Worm (Caenorhabditis elegans) whole organism, L4/young adult: Measurements from ENCODE around the gene C18B2.3.

Experiments used
- W03F9.2 ChIP-seq: fragments of 150-350 bp; optimal IDR thresholded peaks from 2 replicates; lab custom pipeline; 2014; ENCODE audit warnings: missing biosample characterization, missing genetic modification characterization
- dao-5 ChIP-seq: sonication (generic microtip); optimal IDR thresholded peaks from 2 replicates; lab custom pipeline; 2016; ENCODE audit warnings: missing genotype, missing genetic modification characterization, moderate library complexity, missing compliant biosample characterization
- him-1 ChIP-seq: sonication (generic microtip); optimal IDR thresholded peaks from 2 replicates; lab custom pipeline; 2016; ENCODE audit warnings: missing genotype, missing genetic modification reagents, missing genetic modification characterization, missing compliant biosample characterization

C18B2.3 gene

DNA sequence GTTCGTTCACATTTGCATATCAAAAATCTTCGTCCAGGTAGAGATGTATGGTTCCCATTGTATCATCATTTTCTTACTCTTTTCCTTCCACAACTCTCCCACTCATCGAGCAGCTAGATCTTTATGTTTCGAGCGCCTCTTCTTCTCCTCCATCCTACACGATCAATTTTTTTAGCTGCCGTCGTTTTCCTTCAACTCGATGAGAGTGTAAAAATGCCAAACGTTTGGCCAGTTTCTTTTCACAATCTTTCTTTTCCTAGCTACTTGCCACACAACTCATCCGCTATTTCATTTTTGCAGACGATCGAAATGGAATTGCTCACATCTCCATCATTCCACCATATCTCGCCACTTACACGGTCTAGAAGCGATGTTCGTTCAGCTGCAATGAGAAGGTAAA lies at the start of gene C18B2.3:
C18B2.3 (plus strand) TSS at position 301 of the 400 bp plus-strand sequence.
- TF ChIP-seq W03F9.2 (no peak), him-1 (tag; lab: Kevin White, UChicago) (no peak), dao-5 (tag; lab: Kevin White, UChicago) (no peak)

ce11 chrX:3552948-3553347 lies 48.7 kb upstream of the C18B2.3 start:
- TF ChIP-seq dao-5 (tag; lab: Kevin White, UChicago) (no peak), W03F9.2 (no peak), him-1 (tag; lab: Kevin White, UChicago) (no peak)

- TF ChIP-seq dao-5 (tag; lab: Kevin White, UChicago) (no peak), him-1 (tag; lab: Kevin White, UChicago) (no peak), W03F9.2 (no peak)
Measured at ce11 chrX:3553687-3554086, 47.9 kb upstream of the C18B2.3 start.

ce11 chrX:3554117-3554516 lies 47.5 kb upstream of the C18B2.3 start:
- TF ChIP-seq dao-5 (tag; lab: Kevin White, UChicago) (no peak), him-1 (tag; lab: Kevin White, UChicago) (no peak), W03F9.2 (no peak)

DNA sequence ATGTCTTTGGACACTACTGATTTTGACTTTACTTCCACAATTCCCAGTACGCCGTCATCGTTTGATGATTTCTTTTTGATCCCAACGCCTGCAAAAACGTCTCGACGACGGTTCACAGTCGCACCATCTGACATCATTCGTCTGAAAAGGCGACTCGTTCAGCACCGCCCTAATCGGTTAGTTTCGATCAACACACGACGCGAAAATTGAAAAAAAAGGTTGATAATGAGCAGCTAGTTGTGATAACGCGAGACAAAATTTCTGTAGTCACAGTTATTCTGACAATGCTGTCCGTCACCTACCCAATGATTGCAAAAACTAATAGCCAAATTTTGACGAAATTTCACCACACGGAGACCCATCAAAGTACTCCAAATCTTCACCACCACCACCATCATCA lies 45.7 kb upstream of the C18B2.3 start:
- TF ChIP-seq W03F9.2 (no peak), dao-5 (tag; lab: Kevin White, UChicago) (no peak), him-1 (tag; lab: Kevin White, UChicago) (no peak)

DNA sequence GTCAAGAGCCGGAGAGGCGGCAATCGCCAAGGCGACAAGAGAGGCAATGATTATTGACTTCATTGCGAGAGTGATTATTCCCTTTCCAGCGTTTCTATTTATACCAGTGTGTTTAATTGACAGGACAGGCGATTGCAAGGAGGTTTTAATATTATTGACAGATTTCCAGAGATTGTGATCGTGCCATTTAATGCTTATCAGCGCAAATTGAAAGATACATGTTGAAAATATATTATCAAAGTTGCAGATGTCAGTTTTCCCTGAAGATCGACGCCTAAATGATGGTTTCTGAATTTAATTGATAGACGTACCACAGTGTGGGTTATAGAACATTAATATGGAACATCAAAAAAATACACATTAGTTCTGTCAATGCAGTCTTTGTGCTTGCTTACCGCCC lies 37.7 kb upstream of the C18B2.3 start, which contains the start of gene vit-4:
vit-4 (minus strand) TSS at position 63 of the 400 bp plus-strand sequence.
- TF ChIP-seq dao-5 (tag; lab: Kevin White, UChicago) (no peak), W03F9.2 (no peak), him-1 (tag; lab: Kevin White, UChicago) (no peak)

DNA sequence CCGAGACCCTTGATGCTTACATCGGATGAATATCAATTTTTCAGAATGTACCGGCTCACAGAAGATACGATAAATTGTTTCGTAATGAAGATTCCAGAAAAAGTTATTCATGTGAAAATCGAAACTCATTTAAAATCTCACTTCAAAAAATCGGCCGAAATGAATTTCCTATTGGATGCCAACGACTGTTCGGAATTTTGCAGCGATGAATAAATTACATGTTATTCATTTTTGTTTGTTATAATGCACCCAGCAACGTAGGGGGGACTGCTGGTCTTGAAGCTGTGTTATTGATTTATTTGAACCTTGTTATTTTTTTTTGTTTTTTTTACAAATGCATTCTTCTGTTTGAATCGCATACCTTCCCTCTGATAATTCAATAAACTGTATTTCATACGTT lies 34.8 kb upstream of the C18B2.3 start:
- TF ChIP-seq W03F9.2 = no peak
- TF ChIP-seq dao-5 (tag; lab: Kevin White, UChicago) = no peak
- TF ChIP-seq him-1 (tag; lab: Kevin White, UChicago) = no peak

DNA sequence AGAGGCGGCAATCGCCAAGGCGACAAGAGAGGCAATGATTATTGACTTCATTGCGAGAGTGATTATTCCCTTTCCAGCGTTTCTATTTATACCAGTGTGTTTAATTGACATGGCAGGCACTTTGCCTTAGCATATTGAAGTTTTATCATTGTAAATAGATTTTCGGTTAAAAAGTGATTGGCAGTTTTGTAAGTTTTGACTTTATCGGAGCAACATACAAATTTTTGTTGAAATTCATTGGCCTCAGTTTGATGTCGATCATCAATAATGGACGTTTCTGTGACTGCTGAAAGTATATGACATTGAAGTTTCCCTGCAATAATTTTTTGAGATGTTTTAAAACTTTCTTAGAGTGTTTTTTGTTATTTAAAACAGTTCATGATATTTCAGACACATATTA lies 29.1 kb upstream of the C18B2.3 start, which contains the start of gene vit-3:
vit-3 (minus strand) TSS at position 60 of the 400 bp plus-strand sequence.
- TF ChIP-seq him-1 (tag; lab: Kevin White, UChicago) (no peak), W03F9.2 (no peak), dao-5 (tag; lab: Kevin White, UChicago) (no peak)

DNA sequence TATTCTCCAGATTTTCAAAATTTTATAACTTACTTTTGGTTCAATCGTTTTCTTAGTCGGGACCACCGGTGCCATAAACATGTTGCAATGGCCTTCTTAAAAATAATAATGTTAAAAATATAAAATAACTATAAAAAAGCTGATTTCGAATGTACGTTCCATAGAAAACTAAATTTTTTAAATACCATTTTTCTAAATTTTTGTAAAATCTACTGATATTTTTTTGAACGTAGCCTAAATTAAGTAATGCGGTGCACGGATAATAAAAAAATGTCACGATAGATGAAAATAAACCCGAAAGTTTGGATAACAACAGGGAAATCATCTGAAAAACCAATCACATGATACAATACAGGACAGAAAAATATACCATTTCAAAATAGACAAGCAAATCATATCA lies 28.1 kb upstream of the C18B2.3 start, which contains the start of gene T27A10.5:
T27A10.5 (minus strand) TSS at position 101 of the 400 bp plus-strand sequence.
- TF ChIP-seq W03F9.2 = no peak
- TF ChIP-seq him-1 (tag; lab: Kevin White, UChicago) = no peak
- no peak for TF ChIP-seq dao-5 (tag; lab: Kevin White, UChicago)

DNA sequence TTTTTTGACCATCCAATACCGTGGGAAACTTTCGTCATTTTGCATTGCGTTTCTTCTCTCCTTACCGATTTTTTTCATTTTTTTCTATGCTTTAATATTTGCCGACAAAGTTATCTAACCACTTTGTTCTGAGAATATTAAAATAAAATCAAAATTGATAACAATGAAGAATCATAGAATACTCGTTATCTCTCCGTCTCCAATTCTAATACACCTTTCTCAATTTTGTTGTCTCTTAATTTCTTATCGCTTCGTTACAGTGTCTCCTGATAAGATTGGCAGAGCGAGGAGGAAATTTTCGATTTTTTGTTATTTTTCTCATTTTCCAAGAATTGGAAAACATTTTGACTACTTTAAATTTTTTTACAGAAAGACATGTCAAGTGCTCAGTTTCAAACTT lies 25.4 kb upstream of the C18B2.3 start, which contains the start of gene ckc-1:
ckc-1 (plus strand) TSS at position 368 of the 400 bp plus-strand sequence.
- TF ChIP-seq him-1 (tag; lab: Kevin White, UChicago) = no peak
- TF ChIP-seq dao-5 (tag; lab: Kevin White, UChicago) = no peak
- TF ChIP-seq W03F9.2 = peak; percentile 6

DNA sequence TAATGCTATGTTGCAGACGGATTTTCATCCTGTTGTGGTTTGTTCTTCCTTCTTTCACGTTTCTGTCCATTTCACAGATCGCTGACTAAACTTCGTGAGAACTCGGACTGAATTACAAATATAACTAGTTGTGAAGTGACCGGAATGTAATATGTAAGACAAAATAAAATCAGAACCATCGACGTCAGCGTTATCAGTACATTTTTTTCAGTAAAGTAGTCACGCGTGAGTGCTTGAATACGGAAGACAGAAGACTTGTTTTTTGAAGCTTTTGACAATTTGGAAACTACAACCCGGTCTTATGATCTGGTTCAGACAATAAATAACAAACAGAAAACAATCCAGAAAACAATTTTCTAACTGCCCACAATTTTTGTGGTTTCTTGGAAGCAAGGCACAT lies 19.8 kb upstream of the C18B2.3 start:
- TF ChIP-seq him-1 (tag; lab: Kevin White, UChicago) (no peak), W03F9.2 (no peak), dao-5 (tag; lab: Kevin White, UChicago) (no peak)

DNA sequence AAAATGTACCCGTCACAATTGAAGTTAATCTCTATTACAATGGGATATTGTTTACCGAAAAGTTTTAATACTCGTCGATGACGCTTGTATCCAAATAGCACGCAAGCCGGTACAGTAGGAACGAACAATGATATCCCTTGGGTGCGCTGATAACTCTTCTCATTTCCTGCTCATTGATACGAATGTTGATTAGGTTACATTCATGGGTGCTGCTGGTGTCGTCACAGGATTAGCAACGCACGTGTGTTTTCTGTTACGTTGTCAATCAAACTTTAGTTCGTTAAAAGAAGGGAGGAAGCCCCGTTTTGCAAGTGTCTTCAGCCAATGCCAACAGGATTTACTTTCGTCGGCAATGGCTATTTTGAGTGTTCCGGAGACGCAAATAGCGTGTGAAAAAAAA lies 18.2 kb upstream of the C18B2.3 start:
- TF ChIP-seq him-1 (tag; lab: Kevin White, UChicago) (no peak), W03F9.2 (no peak), dao-5 (tag; lab: Kevin White, UChicago) (no peak)

- TF ChIP-seq W03F9.2 (no peak), him-1 (tag; lab: Kevin White, UChicago) (no peak), dao-5 (tag; lab: Kevin White, UChicago) (no peak)
Measured at ce11 chrX:3584481-3584880, 17.1 kb upstream of the C18B2.3 start.

- no peak for TF ChIP-seq dao-5 (tag; lab: Kevin White, UChicago)
Measured at ce11 chrX:3585625-3586024, 16.0 kb upstream of the C18B2.3 start, which contains the start of gene T27A10.2. Gene T27A10.2, plus strand, starts transcription at chrX:3585957.

ce11 chrX:3590510-3590909 lies 11.1 kb upstream of the C18B2.3 start:
- TF ChIP-seq him-1 (tag; lab: Kevin White, UChicago) = no peak
- no peak for TF ChIP-seq W03F9.2
- TF ChIP-seq dao-5 (tag; lab: Kevin White, UChicago) = no peak
